2 worm cellular contexts compared by ENCODE assay signal in genomic region chrII:6331222-6331830, ce11.
TF ChIP-seq lines count a peak whose summit lies in the region.

Gene set-4, minus strand, starts transcription at chrII:6331341.

TF ChIP-seq in whole organism, L1 larva, 84 proteins besides CTCF, POLR2A, EP300 and RAD21 (continued from another document):
- TF ChIP-seq zag-1 (tag; optimal IDR thresholded peaks at IDR 0.05; lab: Kevin White, UChicago), result no peak
- TF ChIP-seq snu-23 (GFP tag; optimal IDR thresholded peaks at IDR 0.05; lab: Kevin White, UChicago), result peak; percentile 97
- peak; percentile 70 for TF ChIP-seq ceh-88 (GFP tag; IDR thresholded peaks at IDR 0.05; lab: Robert Waterston, UW)
- TF ChIP-seq nhr-77 (tag; optimal IDR thresholded peaks at IDR 0.05; lab: Kevin White, UChicago), result peak; percentile 92
- peak; percentile 95 for TF ChIP-seq C16A3.4 (tag; optimal IDR thresholded peaks at IDR 0.05; lab: Kevin White, UChicago)
- TF ChIP-seq rnt-1 (tag; optimal IDR thresholded peaks at IDR 0.05; lab: Kevin White, UChicago), result peak; percentile 96
- TF ChIP-seq blmp-1 (tag; optimal IDR thresholded peaks at IDR 0.05; lab: Kevin White, UChicago), result peak; percentile 56
- no peak for TF ChIP-seq vab-15 (tag; optimal IDR thresholded peaks at IDR 0.05; lab: Kevin White, UChicago)
- no peak for TF ChIP-seq pqm-1 (tag; optimal IDR thresholded peaks at IDR 0.05; lab: Kevin White, UChicago)
- TF ChIP-seq snpc-4 (tag; optimal IDR thresholded peaks at IDR 0.05; lab: Kevin White, UChicago), result peak; percentile 88
- peak; percentile 94 to 95 for TF ChIP-seq lsy-2 (tag; optimal IDR thresholded peaks at IDR 0.05; lab: Kevin White, UChicago)
- TF ChIP-seq nhr-11 (tag; optimal IDR thresholded peaks at IDR 0.05; lab: Kevin White, UChicago), result peak; percentile 71
- TF ChIP-seq ceh-63 (GFP tag; optimal IDR thresholded peaks at IDR 0.05; lab: Kevin White, UChicago), result no peak
- no peak for TF ChIP-seq nhr-28 (tag; optimal IDR thresholded peaks at IDR 0.05; lab: Kevin White, UChicago)
- TF ChIP-seq tlp-1 (tag; optimal IDR thresholded peaks at IDR 0.05; lab: Kevin White, UChicago), result no peak
- TF ChIP-seq ces-1 (GFP tag; optimal IDR thresholded peaks at IDR 0.05; lab: Kevin White, UChicago), result no peak
- peak; percentile 98 for TF ChIP-seq lin-14 (GFP tag; optimal IDR thresholded peaks at IDR 0.05; lab: Kevin White, UChicago)
- peak; percentile 32 for TF ChIP-seq ama-1 (optimal IDR thresholded peaks at IDR 0.05; lab: Kevin White, UChicago)
- peak; percentile 82 for TF ChIP-seq C04F5.9 (tag; optimal IDR thresholded peaks at IDR 0.05; lab: Kevin White, UChicago)
- peak; percentile 76 for TF ChIP-seq lin-15B (tag; optimal IDR thresholded peaks at IDR 0.05; lab: Kevin White, UChicago)
- TF ChIP-seq isw-1 (GFP tag; IDR thresholded peaks at IDR 0.05; lab: Robert Waterston, UW), result peak; percentile 89
- TF ChIP-seq jun-1 (tag; optimal IDR thresholded peaks at IDR 0.05; lab: Kevin White, UChicago), result peak; percentile 90
- TF ChIP-seq alr-1 (tag; optimal IDR thresholded peaks at IDR 0.05; lab: Kevin White, UChicago; ENCODE audit: borderline replicate concordance), result no peak
- TF ChIP-seq mep-1 (tag; optimal IDR thresholded peaks at IDR 0.05; lab: Kevin White, UChicago), result peak; percentile 97
TF ChIP-seq in whole organism, L1 larva: peak in this region for 63.

TF ChIP-seq in whole organism, young adult, 124 proteins besides CTCF, POLR2A, EP300 and RAD21 (continued from another document):
- TF ChIP-seq mel-28 (tag; optimal IDR thresholded peaks at IDR 0.05; lab: Kevin White, UChicago; ENCODE audit: borderline replicate concordance) (no peak), dpl-1 (GFP tag; optimal IDR thresholded peaks at IDR 0.05; lab: Kevin White, UChicago) (peak; percentile 55), snpc-3.4 (tag; optimal IDR thresholded peaks at IDR 0.05; lab: Kevin White, UChicago) (no peak), T26A5.8 (tag; optimal IDR thresholded peaks at IDR 0.05; lab: Kevin White, UChicago) (no peak), madf-10 (tag; optimal IDR thresholded peaks at IDR 0.05; lab: Kevin White, UChicago) (peak; percentile 68), madf-3 (GFP tag; IDR thresholded peaks at IDR 0.05; lab: Robert Waterston, UW) (0 out of 2 replicates have a peak, but pooled peaks have one; percentile 58), lsy-27 (tag; optimal IDR thresholded peaks at IDR 0.05; lab: Kevin White, UChicago; ENCODE audit: borderline replicate concordance, insufficient read depth) (no peak), ceh-58 (GFP tag; IDR thresholded peaks at IDR 0.05; lab: Robert Waterston, UW) (no peak), ztf-3 (GFP tag; optimal IDR thresholded peaks at IDR 0.05; lab: Kevin White, UChicago) (no peak), Y79H2A.3 (GFP tag; conservative IDR thresholded peaks at IDR 0.05; lab: Robert Waterston, UW) (no peak)
